Worm (Caenorhabditis elegans) whole organism, mixed stage, embryonic: Measurements from ENCODE around the gene D2045.7.

Experiments
- lin-13 ChIP-seq: fragments of 150-350 bp; optimal IDR thresholded peaks from 2 replicates; lab custom pipeline; 2014; ENCODE audit warnings: missing biosample characterization, missing genetic modification characterization
- nhr-28 ChIP-seq: fragments of 150-350 bp; optimal IDR thresholded peaks from 2 replicates; lab custom pipeline; 2014; ENCODE audit warnings: missing biosample characterization, missing genetic modification characterization
- nhr-76 ChIP-seq: sonication (generic microtip); optimal IDR thresholded peaks from 2 replicates; lab custom pipeline; 2017; ENCODE audit warnings: missing biosample characterization, missing genetic modification characterization
- unc-62 ChIP-seq: fragments of 150-350 bp; optimal IDR thresholded peaks from 2 replicates; lab custom pipeline; 2014; ENCODE audit warnings: missing biosample characterization, missing genetic modification reagents, missing genetic modification characterization

DNA sequence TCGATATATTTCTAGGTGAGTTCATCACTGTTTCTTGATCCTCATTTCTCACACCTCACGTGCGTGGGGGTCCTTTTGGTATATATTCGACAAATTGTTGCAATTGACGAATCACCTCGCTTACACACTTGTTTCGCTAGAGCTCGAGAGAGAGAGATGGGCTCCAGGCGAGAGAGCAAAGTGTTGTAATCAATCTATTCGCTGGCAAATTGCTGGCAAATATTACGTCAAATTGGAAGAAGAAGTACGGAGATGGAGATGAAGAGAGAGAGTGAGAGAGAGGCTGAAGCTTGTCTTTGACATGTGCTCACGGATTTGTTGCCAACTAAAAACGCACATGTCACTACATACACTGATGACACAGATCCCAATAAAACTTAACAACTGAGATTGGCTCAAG is 46.6 kb downstream of the D2045.7 start:
- no peak for TF ChIP-seq nhr-76 (tag; lab: Kevin White, UChicago)
- TF ChIP-seq lin-13 = no peak
- TF ChIP-seq unc-62 (GFP tag; lab: Kevin White, UChicago) = peak; percentile 96
- TF ChIP-seq nhr-28 (tag; lab: Kevin White, UChicago) = no peak
